In the genomic region with DNA sequence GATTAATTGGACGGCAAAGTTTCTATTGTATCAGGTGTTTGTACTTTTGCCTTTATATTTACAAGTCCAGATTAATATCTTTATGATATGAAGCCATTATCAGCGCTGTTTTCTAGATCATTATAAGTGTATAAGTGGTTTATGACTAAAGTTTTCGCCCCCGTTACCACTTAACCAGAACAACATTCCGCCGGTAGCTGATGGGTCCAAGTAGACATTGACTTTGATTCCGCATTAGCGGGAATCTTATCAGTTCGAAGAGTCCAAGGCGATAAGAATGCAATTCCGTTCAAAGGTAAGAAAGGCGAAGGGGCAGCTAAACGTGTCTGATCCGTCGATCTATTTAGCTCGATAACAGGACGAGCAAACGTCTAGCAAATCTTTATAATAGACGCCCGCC, we compare ENCODE assay signal across 3 fruit fly cellular contexts.
A peak's percentile ranks its signal among the peaks of the same experiment; 100 is the strongest.
TF ChIP-seq lines count a peak whose summit lies in the region.

No protein-coding gene starts in this region.

- no peak for TF ChIP-seq CTCF in whole organism, embryonic (GFP tag; optimal IDR thresholded peaks at IDR 0.05; lab: Kevin White, UChicago)

TF ChIP-seq in whole organism, adult, 20 proteins besides CTCF, POLR2A, EP300 and RAD21:
- TF ChIP-seq cic (GFP tag; optimal IDR thresholded peaks at IDR 0.05; lab: Kevin White, UChicago) (peak; percentile 22), cnc (optimal IDR thresholded peaks at IDR 0.05; lab: Kevin White, UChicago) (no peak)

TF ChIP-seq in whole organism, embryonic, 481 proteins besides CTCF, POLR2A, EP300 and RAD21:
- no peak for TF ChIP-seq sob (GFP tag; IDR thresholded peaks at IDR 0.05; lab: Robert Waterston, UW)
- no peak for TF ChIP-seq lov (optimal IDR thresholded peaks at IDR 0.05; lab: Kevin White, UChicago)
- no peak for TF ChIP-seq lov (GFP tag; IDR thresholded peaks at IDR 0.05; lab: Robert Waterston, UW)
- TF ChIP-seq CG7556 (GFP tag; optimal IDR thresholded peaks at IDR 0.05; lab: Kevin White, UChicago), result no peak
- TF ChIP-seq CG34376 (GFP tag; optimal IDR thresholded peaks at IDR 0.05; lab: Kevin White, UChicago), result no peak
- peak; percentile 34 for TF ChIP-seq exex (tag; optimal IDR thresholded peaks at IDR 0.05; lab: Kevin White, UChicago)
- TF ChIP-seq CG17361 (GFP tag; IDR thresholded peaks at IDR 0.05; lab: Robert Waterston, UW), result no peak
- no peak for TF ChIP-seq tx (GFP tag; optimal IDR thresholded peaks at IDR 0.05; lab: Kevin White, UChicago)
- TF ChIP-seq ems (GFP tag; optimal IDR thresholded peaks at IDR 0.05; lab: Kevin White, UChicago), result no peak
- TF ChIP-seq sd (tag; optimal IDR thresholded peaks at IDR 0.05; lab: Kevin White, UChicago), result peak; percentile 62
- TF ChIP-seq CG31388 (GFP tag; optimal IDR thresholded peaks at IDR 0.05; lab: Kevin White, UChicago), result no peak
- TF ChIP-seq grn (GFP tag; optimal IDR thresholded peaks at IDR 0.05; lab: Kevin White, UChicago), result peak; percentile 41
- TF ChIP-seq Hey (tag; optimal IDR thresholded peaks at IDR 0.05; lab: Kevin White, UChicago), result peak; percentile 74

TF ChIP-seq in whole organism, prepupa, 60 proteins besides CTCF, POLR2A, EP300 and RAD21:
- no peak for TF ChIP-seq CG6163 (GFP tag; IDR thresholded peaks at IDR 0.05; lab: Robert Waterston, UW)
- no peak for TF ChIP-seq dac (GFP tag; optimal IDR thresholded peaks at IDR 0.05; lab: Kevin White, UChicago)
- no peak for TF ChIP-seq CG6808 (GFP tag; optimal IDR thresholded peaks at IDR 0.05; lab: Kevin White, UChicago)
- no peak for TF ChIP-seq CG31627 (GFP tag; optimal IDR thresholded peaks at IDR 0.05; lab: Kevin White, UChicago)
- TF ChIP-seq Hr4 (GFP tag; optimal IDR thresholded peaks at IDR 0.05; lab: Kevin White, UChicago), result no peak
- no peak for TF ChIP-seq Blimp-1 (GFP tag; optimal IDR thresholded peaks at IDR 0.05; lab: Kevin White, UChicago)
- peak; percentile 43 for TF ChIP-seq svp (GFP tag; lab: Kevin White, UChicago)
- no peak for TF ChIP-seq eg (GFP tag; IDR thresholded peaks at IDR 0.05; lab: Robert Waterston, UW)
